Worm (Caenorhabditis elegans): ENCODE measurements around the gene cdr-4.
A peak's percentile ranks its signal among the peaks of the same experiment; 100 is the strongest.

The cdr-4 gene

ce11 chrV:12405929-12406328 is 2.5 kb downstream of the cdr-4 start, which contains the start of gene K01D12.10:
Gene K01D12.10 (plus strand): TSS chrV:12406229.
- TF ChIP-seq nhr-12 (tag; optimal IDR thresholded peaks at IDR 0.05) = no peak

DNA sequence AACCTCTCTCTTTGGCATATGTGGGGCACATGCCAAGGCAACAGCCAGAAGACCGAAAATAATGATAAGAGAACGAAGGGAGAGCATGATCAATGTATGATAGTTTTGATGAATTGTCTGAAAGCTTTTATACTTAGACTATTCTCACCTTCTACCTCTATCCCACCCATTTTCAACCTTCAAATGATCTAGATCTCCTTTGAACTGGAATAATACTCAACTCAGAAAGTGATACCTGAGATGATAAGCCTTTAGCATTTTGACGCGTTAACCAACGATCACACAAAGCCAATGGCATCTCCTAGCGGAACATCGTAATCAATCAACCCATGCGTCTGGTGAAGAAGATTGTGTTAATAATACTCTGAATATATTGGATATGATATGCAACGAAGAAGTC is 3.9 kb downstream of the cdr-4 start, which contains the start of gene K01D12.9:
TSS of gene K01D12.9 (minus strand) at position 101 of the 400 bp plus-strand sequence.
- TF ChIP-seq ceh-9 (tag; optimal IDR thresholded peaks at IDR 0.05) (no peak), nhr-25 (tag; optimal IDR thresholded peaks at IDR 0.05) (peak; percentile 54)

DNA sequence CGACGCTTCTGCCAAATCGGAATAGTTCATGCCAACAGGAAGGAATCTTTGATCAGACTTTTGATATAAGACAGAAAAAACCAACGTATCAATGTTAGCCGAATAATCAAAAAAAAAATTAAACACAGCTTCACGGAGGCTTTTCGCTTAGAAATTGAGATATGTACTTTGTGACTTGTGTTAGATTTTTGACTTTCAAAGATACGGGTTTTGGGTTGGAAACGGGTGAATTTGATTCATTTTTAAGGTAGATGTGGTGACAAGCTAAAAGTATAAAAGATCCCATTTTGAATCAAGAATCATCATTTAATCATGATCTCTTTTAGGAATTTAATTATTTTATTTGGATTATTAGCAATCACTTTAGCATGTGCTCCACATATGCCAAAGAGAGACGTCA is 6.1 kb downstream of the cdr-4 start, which contains the start of gene K01D12.8:
TSS of gene K01D12.8 (plus strand) at position 301 of the 400 bp plus-strand sequence.
- TF ChIP-seq mml-1 (tag; optimal IDR thresholded peaks at IDR 0.05) (no peak), R02D3.7 (tag; optimal IDR thresholded peaks at IDR 0.05) (no peak), ZK546.5 (tag; optimal IDR thresholded peaks at IDR 0.05) (no peak), lin-39 (tag; optimal IDR thresholded peaks at IDR 0.05) (no peak), jun-1 (tag; optimal IDR thresholded peaks at IDR 0.05) (no peak), fos-1 (tag; optimal IDR thresholded peaks at IDR 0.05) (no peak), unc-39 (tag; optimal IDR thresholded peaks at IDR 0.05) (no peak)

ce11 chrV:12401383-12401782 is 7.0 kb downstream of the cdr-4 start, which contains the start of gene K01D12.7:
Gene K01D12.7 (minus strand): TSS chrV:12401483.
- TF ChIP-seq unc-62 (GFP tag; optimal IDR thresholded peaks at IDR 0.05) (no peak), ztf-4 (tag; optimal IDR thresholded peaks at IDR 0.05) (no peak), snpc-4 (tag; optimal IDR thresholded peaks at IDR 0.05) (no peak), hmg-11 (tag; optimal IDR thresholded peaks at IDR 0.05) (no peak), nhr-77 (tag; optimal IDR thresholded peaks at IDR 0.05) (no peak), nhr-76 (tag; optimal IDR thresholded peaks at IDR 0.05) (no peak), mml-1 (tag; optimal IDR thresholded peaks at IDR 0.05) (no peak), nhr-23 (tag; optimal IDR thresholded peaks at IDR 0.05) (no peak), ceh-9 (tag; optimal IDR thresholded peaks at IDR 0.05) (no peak), elt-2 (tag; optimal IDR thresholded peaks at IDR 0.05) (no peak), nhr-25 (tag; optimal IDR thresholded peaks at IDR 0.05) (no peak)

DNA sequence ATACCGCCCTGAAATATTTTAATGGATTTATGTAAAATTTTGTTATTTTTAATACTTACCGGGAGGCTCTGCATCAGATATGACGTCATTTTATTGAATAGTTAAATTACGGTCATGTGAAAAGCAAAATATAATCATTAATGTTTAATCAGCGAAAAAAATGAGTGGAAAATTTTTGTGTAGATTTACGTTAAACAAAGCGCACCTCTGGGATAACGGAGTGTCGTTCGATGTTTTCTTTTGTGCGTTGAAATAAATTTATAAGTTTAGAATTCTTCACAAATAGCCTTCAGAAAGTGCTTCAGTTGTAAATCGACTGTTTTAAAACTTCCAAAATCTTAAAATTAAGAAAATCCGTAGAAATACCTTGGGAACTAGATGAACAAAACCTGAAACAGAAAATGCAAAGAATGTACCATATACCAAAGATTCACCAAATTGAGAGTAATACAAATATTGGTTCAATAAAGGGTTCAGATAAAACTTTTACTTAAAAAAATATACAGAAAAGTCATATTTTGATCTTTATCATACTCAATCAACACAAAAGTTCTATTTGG is 7.7 kb downstream of the cdr-4 start, which contains the start of the genes K01D12.20 and miga-1:
TSS of gene K01D12.20 (minus strand) at position 138 of the 560 bp plus-strand sequence.
TSS of gene miga-1 (minus strand) at position 183 of the 560 bp plus-strand sequence.
- TF ChIP-seq nhr-28 (tag; optimal IDR thresholded peaks at IDR 0.05) = no peak
- no peak for TF ChIP-seq fkh-10 (GFP tag; optimal IDR thresholded peaks at IDR 0.05)
- TF ChIP-seq R02D3.7 (tag; optimal IDR thresholded peaks at IDR 0.05) = peak; percentile 93
- TF ChIP-seq pqm-1 (tag; optimal IDR thresholded peaks at IDR 0.05) = peak; percentile 18
- peak; percentile 47 for TF ChIP-seq lin-15B (tag; optimal IDR thresholded peaks at IDR 0.05)
- TF ChIP-seq nhr-23 (tag; optimal IDR thresholded peaks at IDR 0.05) = peak; percentile 40
- peak; percentile 44 for TF ChIP-seq elt-2 (tag; optimal IDR thresholded peaks at IDR 0.05)
- TF ChIP-seq nhr-11 (tag; optimal IDR thresholded peaks at IDR 0.05) = no peak
- TF ChIP-seq mml-1 (tag; optimal IDR thresholded peaks at IDR 0.05) = no peak
- TF ChIP-seq nhr-25 (tag; optimal IDR thresholded peaks at IDR 0.05) = no peak
- TF ChIP-seq lin-39 (tag; optimal IDR thresholded peaks at IDR 0.05) = no peak
- TF ChIP-seq ama-1 (optimal IDR thresholded peaks at IDR 0.05) = no peak
- no peak for TF ChIP-seq daf-12 (tag; optimal IDR thresholded peaks at IDR 0.05)
- no peak for TF ChIP-seq fos-1 (tag; optimal IDR thresholded peaks at IDR 0.05)
- TF ChIP-seq zag-1 (tag; optimal IDR thresholded peaks at IDR 0.05) = no peak
- TF ChIP-seq unc-39 (tag; optimal IDR thresholded peaks at IDR 0.05) = no peak
- peak; percentile 64 for TF ChIP-seq pha-4 (tag; optimal IDR thresholded peaks at IDR 0.05)
- TF ChIP-seq snpc-4 (tag; optimal IDR thresholded peaks at IDR 0.05) = peak; percentile 34

DNA sequence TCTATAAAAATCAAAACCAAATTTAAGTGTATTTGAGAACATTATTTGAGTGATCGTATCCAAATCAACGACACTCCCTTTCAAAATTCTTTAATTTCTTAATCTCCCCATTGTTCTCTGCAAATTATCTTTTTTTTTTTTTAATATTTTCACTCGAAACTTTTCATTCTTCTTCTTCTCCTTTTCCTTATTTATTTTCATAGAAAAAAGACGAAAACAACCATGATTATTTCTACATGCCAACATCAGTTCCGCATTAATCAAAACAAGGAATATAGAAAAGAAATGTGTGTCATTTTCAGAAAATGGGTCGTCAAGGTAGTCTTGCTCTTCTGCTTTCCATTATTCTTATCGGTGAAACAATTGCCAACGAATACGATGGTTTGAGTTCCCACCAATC is 10.9 kb downstream of the cdr-4 start, which contains the start of gene K01D12.5:
TSS of gene K01D12.5 (plus strand) at position 301 of the 400 bp plus-strand sequence.
- TF ChIP-seq ceh-9 (tag; optimal IDR thresholded peaks at IDR 0.05) = no peak
- no peak for TF ChIP-seq nhr-67 (tag; optimal IDR thresholded peaks at IDR 0.05)
- no peak for TF ChIP-seq nhr-28 (tag; optimal IDR thresholded peaks at IDR 0.05)
- no peak for TF ChIP-seq snpc-4 (tag; optimal IDR thresholded peaks at IDR 0.05)
- no peak for TF ChIP-seq nhr-25 (tag; optimal IDR thresholded peaks at IDR 0.05)
- TF ChIP-seq mdl-1 (tag; optimal IDR thresholded peaks at IDR 0.05) = no peak
- no peak for TF ChIP-seq ceh-82 (tag; optimal IDR thresholded peaks at IDR 0.05)
- TF ChIP-seq sea-2 (GFP tag; optimal IDR thresholded peaks at IDR 0.05) = no peak
- no peak for TF ChIP-seq elt-3 (tag; optimal IDR thresholded peaks at IDR 0.05)
- no peak for TF ChIP-seq eor-1 (tag; optimal IDR thresholded peaks at IDR 0.05)
- no peak for TF ChIP-seq nhr-76 (tag; optimal IDR thresholded peaks at IDR 0.05)
- TF ChIP-seq jun-1 (tag; optimal IDR thresholded peaks at IDR 0.05) = no peak
- no peak for TF ChIP-seq unc-39 (tag; optimal IDR thresholded peaks at IDR 0.05)
- TF ChIP-seq ztf-4 (tag; optimal IDR thresholded peaks at IDR 0.05) = no peak
- no peak for TF ChIP-seq ZK546.5 (tag; optimal IDR thresholded peaks at IDR 0.05)
- no peak for TF ChIP-seq daf-12 (tag; optimal IDR thresholded peaks at IDR 0.05)
- no peak for TF ChIP-seq nhr-11 (tag; optimal IDR thresholded peaks at IDR 0.05)

Data from whole organism, L3 larva.